Fruit fly (Drosophila melanogaster): ENCODE results near the gene CG46430.

The CG46430 gene

DNA sequence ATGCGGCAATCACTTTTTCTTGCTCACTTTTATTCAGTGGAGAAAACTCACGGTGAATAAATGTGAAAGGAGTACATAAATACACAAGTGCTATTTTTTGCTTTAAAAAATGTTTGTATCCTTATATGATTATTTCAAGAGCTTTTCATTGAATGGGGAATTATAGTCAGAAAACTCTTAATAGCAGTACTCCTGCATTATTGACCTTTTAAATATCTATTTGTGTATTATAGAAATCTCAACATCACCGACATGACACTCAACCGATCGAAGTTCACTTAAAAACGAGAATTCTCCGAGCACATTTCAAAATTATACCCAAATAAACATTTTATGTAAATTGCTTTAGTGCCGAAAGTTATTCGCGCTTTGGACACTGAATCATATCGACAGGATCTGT, 13.4 kb upstream of the CG46430 start, which contains the start of gene S-Lap3:
Gene S-Lap3, plus strand, starts transcription at position 301 of the 400 bp plus-strand sequence.
- TF ChIP-seq Ets96B (tag; optimal IDR thresholded peaks at IDR 0.05) (no peak), CG3032 (tag; optimal IDR thresholded peaks at IDR 0.05) (no peak), Met (GFP tag; optimal IDR thresholded peaks at IDR 0.05) (no peak), CG34406 (GFP tag; optimal IDR thresholded peaks at IDR 0.05) (no peak), CG6792 (GFP tag; optimal IDR thresholded peaks at IDR 0.05) (no peak)

DNA sequence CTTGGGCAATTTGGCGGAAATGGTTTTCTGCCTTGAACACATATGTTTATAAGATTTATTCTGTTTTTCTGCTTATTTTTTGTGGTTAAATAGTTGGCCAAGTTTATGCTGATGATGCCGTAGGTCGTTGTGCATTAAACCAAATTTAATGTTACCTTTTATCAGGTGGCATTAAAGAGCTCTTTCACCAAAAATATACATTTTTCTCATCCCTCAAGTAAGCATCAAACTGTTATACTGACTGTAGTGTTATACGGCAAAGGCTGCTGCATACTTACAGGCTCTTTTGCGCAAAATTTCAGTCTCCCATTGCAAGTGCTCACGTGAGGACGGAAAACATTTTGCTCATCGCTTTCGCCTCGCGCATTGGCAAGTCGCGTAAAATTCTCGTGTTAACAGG, 2.8 kb downstream of the CG46430 start, which contains the start of gene Rbfox1:
Gene Rbfox1, plus strand, starts transcription at position 301 of the 400 bp plus-strand sequence.
- TF ChIP-seq CG16779 (tag; optimal IDR thresholded peaks at IDR 0.05) (no peak), CG11294 (GFP tag; IDR thresholded peaks at IDR 0.05) (no peak), CG10669 (GFP tag; optimal IDR thresholded peaks at IDR 0.05) (no peak), topi (GFP tag; optimal IDR thresholded peaks at IDR 0.05) (no peak), Eip75B (GFP tag; optimal IDR thresholded peaks at IDR 0.05) (no peak), ss (GFP tag; optimal IDR thresholded peaks at IDR 0.05) (no peak), CG6854 (GFP tag; optimal IDR thresholded peaks at IDR 0.05) (no peak), cyc (GFP tag; optimal IDR thresholded peaks at IDR 0.05) (no peak), lz (GFP tag; optimal IDR thresholded peaks at IDR 0.05) (no peak), CG4318 (GFP tag; optimal IDR thresholded peaks at IDR 0.05) (no peak), fd85E (GFP tag; optimal IDR thresholded peaks at IDR 0.05) (no peak), Met (GFP tag; optimal IDR thresholded peaks at IDR 0.05) (no peak), esn (GFP tag; optimal IDR thresholded peaks at IDR 0.05) (no peak), CG1621 (tag; optimal IDR thresholded peaks at IDR 0.05) (no peak), spab (GFP tag; optimal IDR thresholded peaks at IDR 0.05) (no peak), CG8319 (GFP tag; optimal IDR thresholded peaks at IDR 0.05) (no peak), Ets21C (GFP tag; optimal IDR thresholded peaks at IDR 0.05) (no peak), CG9139 (GFP tag; optimal IDR thresholded peaks at IDR 0.05) (no peak), Lpt (GFP tag; optimal IDR thresholded peaks at IDR 0.05) (no peak), CG6276 (GFP tag; optimal IDR thresholded peaks at IDR 0.05) (no peak)

DNA sequence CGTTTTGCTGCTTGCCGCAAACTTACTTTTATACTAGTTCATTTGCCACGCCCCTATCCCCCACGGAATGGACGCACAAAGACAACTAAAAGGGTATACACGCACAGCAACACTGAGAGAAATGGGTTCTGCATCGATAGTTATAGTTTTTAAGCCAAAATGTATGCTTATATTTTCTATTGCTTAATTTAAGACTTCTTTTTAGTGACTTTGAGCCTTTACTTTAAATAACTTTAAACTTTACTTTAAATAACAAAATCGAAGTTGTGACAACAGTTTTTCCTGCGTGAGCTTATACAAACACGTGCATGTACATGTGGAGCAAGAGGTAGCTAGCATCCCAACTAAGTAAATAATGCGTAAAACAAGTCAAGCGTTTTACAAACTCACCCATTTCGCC, 4.2 kb downstream of the CG46430 start:
- TF ChIP-seq eg (GFP tag; IDR thresholded peaks at IDR 0.05) (0 out of 3 replicates have a peak, but pooled peaks have one; percentile 38), CG32006 (GFP tag; optimal IDR thresholded peaks at IDR 0.05) (peak; percentile 19), CG4318 (GFP tag; optimal IDR thresholded peaks at IDR 0.05) (no peak), CG6276 (GFP tag; optimal IDR thresholded peaks at IDR 0.05) (peak; percentile 2), Eip78C (GFP tag) (no peak), spab (GFP tag; optimal IDR thresholded peaks at IDR 0.05) (no peak), CG3919 (GFP tag; optimal IDR thresholded peaks at IDR 0.05) (no peak)

DNA sequence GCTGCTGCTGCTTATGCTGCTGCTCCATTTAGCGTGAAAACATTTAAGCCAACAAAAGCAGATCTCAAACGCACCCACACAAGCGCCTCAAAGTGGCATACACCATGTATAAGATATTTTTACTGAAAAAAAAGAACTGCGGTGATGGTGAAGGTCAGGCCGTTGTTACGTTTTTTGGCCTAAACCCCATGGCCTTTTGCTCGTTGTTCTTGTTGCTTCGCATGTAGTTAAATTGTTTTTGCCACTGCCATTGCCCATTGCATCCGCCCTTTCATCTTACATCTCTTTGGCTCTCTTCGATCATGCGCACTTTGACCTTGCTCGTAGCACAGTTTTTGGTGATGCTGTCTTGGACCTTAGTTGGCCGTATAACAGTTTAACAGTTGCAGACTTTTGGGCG, 7.2 kb downstream of the CG46430 start:
- no peak for TF ChIP-seq Eip75B (GFP tag; optimal IDR thresholded peaks at IDR 0.05)
- TF ChIP-seq Hr39 (GFP tag; optimal IDR thresholded peaks at IDR 0.05), result no peak
- TF ChIP-seq CG1621 (tag; optimal IDR thresholded peaks at IDR 0.05), result no peak
- no peak for TF ChIP-seq CG10631 (GFP tag; optimal IDR thresholded peaks at IDR 0.05)
- no peak for TF ChIP-seq CG6792 (GFP tag; optimal IDR thresholded peaks at IDR 0.05)
- no peak for TF ChIP-seq cyc (GFP tag; optimal IDR thresholded peaks at IDR 0.05)
- TF ChIP-seq svp (GFP tag), result no peak
- no peak for TF ChIP-seq Ets21C (GFP tag; optimal IDR thresholded peaks at IDR 0.05)
- TF ChIP-seq fd85E (GFP tag; optimal IDR thresholded peaks at IDR 0.05), result no peak
- TF ChIP-seq Sox14 (GFP tag; optimal IDR thresholded peaks at IDR 0.05), result no peak
- TF ChIP-seq CG6276 (GFP tag; optimal IDR thresholded peaks at IDR 0.05), result no peak
- TF ChIP-seq CG15336 (GFP tag; IDR thresholded peaks at IDR 0.05), result no peak
- TF ChIP-seq dsx (GFP tag; optimal IDR thresholded peaks at IDR 0.05; ENCODE audit: poor library complexity, severe bottlenecking), result no peak
- no peak for TF ChIP-seq Lpt (GFP tag; optimal IDR thresholded peaks at IDR 0.05)
- TF ChIP-seq CG10669 (GFP tag; optimal IDR thresholded peaks at IDR 0.05), result no peak
- no peak for TF ChIP-seq salr (GFP tag; optimal IDR thresholded peaks at IDR 0.05)
- TF ChIP-seq CG31627 (GFP tag; optimal IDR thresholded peaks at IDR 0.05), result no peak
- no peak for TF ChIP-seq OdsH (GFP tag; optimal IDR thresholded peaks at IDR 0.05)
- no peak for TF ChIP-seq Gug (GFP tag; IDR thresholded peaks at IDR 0.05)
- TF ChIP-seq CG7368 (GFP tag; optimal IDR thresholded peaks at IDR 0.05), result no peak

Data from whole organism, prepupa.